Worm (Caenorhabditis elegans) whole organism, L3 larva: ENCODE results near the gene F19G12.11.

ENCODE experiments used
- R02D3.7 ChIP-seq: fragments of 150-350 bp; optimal IDR thresholded peaks from 2 replicates; lab custom pipeline; 2014; ENCODE audit warnings: missing biosample characterization, missing genetic modification characterization
- ZK546.5 ChIP-seq: sonication (generic microtip); optimal IDR thresholded peaks from 2 replicates; lab custom pipeline; 2017; ENCODE audit warnings: missing biosample characterization, missing genetic modification characterization
- aly-2 ChIP-seq: fragments of 150-350 bp; optimal IDR thresholded peaks from 2 replicates; lab custom pipeline; 2014; ENCODE audit warnings: missing biosample characterization, missing genetic modification characterization
- ama-1 ChIP-seq: fragments of 150-350 bp; optimal IDR thresholded peaks from 2 replicates; lab custom pipeline; 2018
- ceh-16 ChIP-seq: sonication (generic microtip); optimal IDR thresholded peaks from 2 replicates; lab custom pipeline; 2017; ENCODE audit warnings: missing biosample characterization, missing genetic modification characterization
- ceh-28 ChIP-seq: fragments of 150-350 bp; optimal IDR thresholded peaks from 2 replicates; lab custom pipeline; 2014; ENCODE audit warnings: missing biosample characterization, missing genetic modification reagents, missing genetic modification characterization
- ceh-82 ChIP-seq: fragments of 150-350 bp; optimal IDR thresholded peaks from 2 replicates; lab custom pipeline; 2014; ENCODE audit warnings: missing biosample characterization, missing genetic modification characterization
- ceh-9 ChIP-seq: sonication (generic microtip); optimal IDR thresholded peaks from 2 replicates; lab custom pipeline; 2018; ENCODE audit warnings: missing biosample characterization, missing genetic modification characterization
- egl-27 ChIP-seq: sonication (generic microtip); optimal IDR thresholded peaks from 4 replicates; lab custom pipeline; 2017; ENCODE audit warnings: missing biosample characterization, missing genetic modification reagents, missing genetic modification characterization
- egl-5 ChIP-seq: fragments of 150-350 bp; optimal IDR thresholded peaks from 2 replicates; lab custom pipeline; 2017; ENCODE audit warnings: missing biosample characterization, missing genetic modification reagents, missing genetic modification characterization, inconsistent platforms
- elt-2 ChIP-seq: sonication (generic microtip); optimal IDR thresholded peaks from 2 replicates; lab custom pipeline; 2016; ENCODE audit warnings: missing genetic modification reagents, mild to moderate bottlenecking, missing genetic modification characterization, missing compliant biosample characterization
- eor-1 ChIP-seq, 2 experiments: fragments of 150-350 bp; optimal IDR thresholded peaks; 2 replicates each; lab custom pipeline; 2014 to 2018; ENCODE audit warnings: missing biosample characterization in 2 of 2, missing genetic modification characterization in 2 of 2
- fkh-10 ChIP-seq: sonication (generic microtip); optimal IDR thresholded peaks from 2 replicates; lab custom pipeline; 2017; ENCODE audit warnings: missing biosample characterization, missing genetic modification reagents, missing genetic modification characterization
- hmg-11 ChIP-seq: sonication (generic microtip); optimal IDR thresholded peaks from 2 replicates; lab custom pipeline; 2016; ENCODE audit warnings: missing genetic modification characterization, missing compliant biosample characterization
- lin-15B ChIP-seq: fragments of 150-350 bp; optimal IDR thresholded peaks from 2 replicates; lab custom pipeline; 2014; ENCODE audit warnings: missing biosample characterization, missing genetic modification characterization
- lin-39 ChIP-seq: fragments of 150-350 bp; optimal IDR thresholded peaks from 2 replicates; lab custom pipeline; 2018; ENCODE audit warnings: missing biosample characterization, missing genetic modification reagents, missing genetic modification characterization
- lsy-12 ChIP-seq: sonication (generic microtip); optimal IDR thresholded peaks from 2 replicates; lab custom pipeline; 2016; ENCODE audit warnings: mild to moderate bottlenecking, missing genetic modification characterization, missing compliant biosample characterization
- mdl-1 ChIP-seq: fragments of 150-350 bp; optimal IDR thresholded peaks from 2 replicates; lab custom pipeline; 2014; ENCODE audit warnings: missing biosample characterization, missing genetic modification characterization
- mml-1 ChIP-seq: fragments of 150-350 bp; sonication (generic microtip); optimal IDR thresholded peaks from 3 replicates; lab custom pipeline; 2014; ENCODE audit warnings: missing biosample characterization, missing genetic modification characterization
- nfya-1 ChIP-seq: sonication (generic microtip); optimal IDR thresholded peaks from 2 replicates; lab custom pipeline; 2017; ENCODE audit warnings: missing genetic modification characterization, mild to moderate bottlenecking, missing compliant biosample characterization, antibody characterized with exemption, moderate library complexity; ENCODE audit not compliant: insufficient read depth
- nhr-11 ChIP-seq: fragments of 150-350 bp; optimal IDR thresholded peaks from 2 replicates; lab custom pipeline; 2014; ENCODE audit warnings: missing biosample characterization, missing genetic modification characterization
- nhr-12 ChIP-seq: fragments of 150-350 bp; optimal IDR thresholded peaks from 2 replicates; lab custom pipeline; 2014; ENCODE audit warnings: missing biosample characterization, missing genetic modification characterization
- nhr-23 ChIP-seq: fragments of 150-350 bp; optimal IDR thresholded peaks from 2 replicates; lab custom pipeline; 2014; ENCODE audit warnings: missing biosample characterization, missing genetic modification reagents, missing genetic modification characterization
- nhr-237 ChIP-seq: fragments of 150-350 bp; optimal IDR thresholded peaks from 2 replicates; lab custom pipeline; 2014; ENCODE audit warnings: missing biosample characterization, missing genetic modification characterization
- nhr-25 ChIP-seq: sonication (generic microtip); optimal IDR thresholded peaks from 2 replicates; lab custom pipeline; 2017; ENCODE audit warnings: missing biosample characterization, missing genetic modification characterization
- nhr-28 ChIP-seq: fragments of 150-350 bp; optimal IDR thresholded peaks from 2 replicates; lab custom pipeline; 2014; ENCODE audit warnings: missing biosample characterization, missing genetic modification characterization
- nhr-67 ChIP-seq: fragments of 150-350 bp; optimal IDR thresholded peaks from 2 replicates; lab custom pipeline; 2014; ENCODE audit warnings: missing biosample characterization, missing genetic modification characterization
- nhr-77 ChIP-seq: fragments of 150-350 bp; optimal IDR thresholded peaks from 2 replicates; lab custom pipeline; 2014; ENCODE audit warnings: missing biosample characterization, missing genetic modification characterization
- pha-4 ChIP-seq: fragments of 150-350 bp; optimal IDR thresholded peaks from 2 replicates; lab custom pipeline; 2014; ENCODE audit warnings: missing biosample characterization, missing genetic modification reagents, missing genetic modification characterization
- pqm-1 ChIP-seq: fragments of 150-350 bp; optimal IDR thresholded peaks from 2 replicates; lab custom pipeline; 2017; ENCODE audit warnings: missing biosample characterization, missing genetic modification characterization, inconsistent platforms
- sea-2 ChIP-seq: fragments of 150-350 bp; sonication (generic microtip); optimal IDR thresholded peaks from 4 replicates; lab custom pipeline; 2014; ENCODE audit warnings: missing biosample characterization, missing genetic modification reagents, missing genetic modification characterization
- skn-1 ChIP-seq: fragments of 150-350 bp; optimal IDR thresholded peaks from 2 replicates; lab custom pipeline; 2014; ENCODE audit warnings: missing biosample characterization, missing genetic modification characterization
- snpc-4 ChIP-seq: fragments of 150-350 bp; optimal IDR thresholded peaks from 2 replicates; lab custom pipeline; 2014; ENCODE audit warnings: missing biosample characterization, missing genetic modification characterization
- unc-62 ChIP-seq: fragments of 150-350 bp; sonication (generic microtip); optimal IDR thresholded peaks from 4 replicates; lab custom pipeline; 2014; ENCODE audit warnings: missing biosample characterization, missing genetic modification reagents, missing genetic modification characterization
- ztf-11 ChIP-seq: fragments of 150-350 bp; optimal IDR thresholded peaks from 2 replicates; lab custom pipeline; 2014; ENCODE audit warnings: missing biosample characterization, missing genetic modification characterization
- ztf-4 ChIP-seq: fragments of 150-350 bp; optimal IDR thresholded peaks from 2 replicates; lab custom pipeline; 2014; ENCODE audit warnings: missing biosample characterization, missing genetic modification characterization

F19G12.11 gene

DNA sequence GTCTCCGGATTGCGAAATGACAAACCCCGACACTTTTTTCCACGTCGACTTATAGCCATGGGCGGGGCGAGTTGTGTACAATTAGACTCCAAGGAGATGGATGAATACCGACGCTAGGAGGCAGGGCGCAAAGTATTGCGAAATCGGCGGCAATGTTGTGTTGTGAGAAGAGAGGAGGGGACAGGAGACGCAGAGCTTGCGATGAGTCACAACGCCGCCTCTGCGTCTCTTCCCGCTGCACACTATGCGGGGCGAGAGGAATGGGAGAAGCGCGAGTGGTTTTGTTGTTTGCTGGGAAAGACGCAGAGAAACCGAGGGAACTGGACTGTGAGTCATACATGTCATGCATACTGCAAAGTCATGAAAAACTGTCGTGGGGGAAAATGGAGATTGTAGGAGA lies 28.1 kb upstream of the F19G12.11 start (continued):
- TF ChIP-seq hmg-11 (tag; lab: Kevin White, UChicago) (peak; percentile 94), ZK546.5 (no peak), ztf-4 (no peak), elt-2 (peak; percentile 83), fkh-10 (GFP tag; lab: Kevin White, UChicago) (peak; percentile 44), lsy-12 (tag; lab: Kevin White, UChicago) (peak; percentile 90), ztf-11 (no peak), ama-1 (lab: Kevin White, UChicago) (peak; percentile 77), ceh-28 (tag; lab: Kevin White, UChicago) (peak; percentile 82), ceh-16 (tag; lab: Kevin White, UChicago) (no peak), nhr-23 (tag; lab: Kevin White, UChicago) (peak; percentile 93), aly-2 (no peak), nhr-237 (tag; lab: Kevin White, UChicago) (no peak), sea-2 (GFP tag; lab: Kevin White, UChicago) (peak; percentile 86)

DNA sequence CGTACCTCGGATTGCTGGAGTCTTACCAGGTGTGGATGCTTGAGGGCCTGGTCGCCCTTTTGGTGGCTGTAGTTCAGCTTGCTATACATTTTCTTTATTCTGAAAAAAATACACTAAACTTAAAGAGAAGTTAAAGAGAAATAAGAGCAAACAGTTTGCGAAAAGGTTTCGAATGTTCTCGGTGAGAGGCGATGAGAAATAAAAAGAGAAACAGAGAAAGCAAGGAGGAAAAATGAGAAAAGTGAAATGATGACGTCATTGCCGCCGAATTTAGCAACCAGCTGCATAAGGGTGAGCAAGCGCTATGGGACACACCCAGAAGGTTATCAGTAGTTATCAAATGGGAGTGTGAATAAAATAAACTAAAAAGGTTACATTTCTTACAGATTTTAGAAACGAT lies 27.4 kb upstream of the F19G12.11 start, which contains the start of gene cebp-1:
Gene cebp-1, minus strand, starts transcription at position 99 of the 400 bp plus-strand sequence.
- TF ChIP-seq nhr-25 (peak; percentile 16), lin-39 (tag; lab: Kevin White, UChicago) (peak; percentile 27), pha-4 (peak; percentile 56), pqm-1 (tag; lab: Kevin White, UChicago) (peak; percentile 40), hmg-11 (tag; lab: Kevin White, UChicago) (no peak), elt-2 (peak; percentile 79), mml-1 (tag; lab: Kevin White, UChicago) (no peak), aly-2 (no peak), fkh-10 (GFP tag; lab: Kevin White, UChicago) (no peak), nhr-28 (tag; lab: Kevin White, UChicago) (no peak)

DNA sequence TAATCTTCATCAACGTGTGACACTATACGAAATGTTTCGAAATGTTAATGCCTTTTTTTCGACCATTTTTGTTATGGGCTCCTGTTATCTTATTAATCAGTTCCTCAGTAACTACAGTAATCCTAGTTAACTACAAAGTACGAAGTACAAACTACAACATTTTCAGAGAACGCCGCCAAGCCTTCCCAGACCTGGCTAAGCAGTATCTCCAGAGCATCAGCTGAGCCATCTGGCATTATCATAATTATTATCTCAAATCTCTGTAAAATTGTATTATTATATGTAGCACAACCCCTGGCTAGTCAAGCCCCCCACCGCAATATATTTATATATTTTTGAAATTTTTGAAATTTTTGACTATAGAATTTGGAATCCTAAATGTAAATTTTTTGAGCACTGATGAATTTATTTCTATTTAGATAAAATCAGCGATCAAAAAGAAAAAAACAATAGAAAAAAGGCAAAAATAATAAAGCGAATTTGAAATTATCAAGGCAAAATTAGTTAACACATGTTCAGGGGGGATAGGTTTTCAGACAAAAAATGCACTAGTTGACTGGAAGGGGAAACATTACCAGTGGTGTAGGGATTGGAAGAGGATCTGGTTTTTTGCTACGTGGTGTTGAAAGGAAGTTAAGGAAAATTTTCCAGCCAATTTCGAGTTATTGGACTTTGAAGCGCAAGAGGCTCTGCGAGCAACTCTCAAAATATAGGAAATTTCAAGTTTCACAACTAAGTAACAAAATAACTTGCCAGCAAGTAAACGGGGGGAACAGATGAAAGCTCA lies 25.7 kb upstream of the F19G12.11 start:
- TF ChIP-seq pha-4 (peak; percentile 22), ama-1 (lab: Kevin White, UChicago) (peak; percentile 79), lsy-12 (tag; lab: Kevin White, UChicago) (peak; percentile 33), snpc-4 (tag; lab: Kevin White, UChicago) (no peak), nhr-23 (tag; lab: Kevin White, UChicago) (peak; percentile 1), nhr-25 (peak; percentile 6), ztf-11 (no peak)

DNA sequence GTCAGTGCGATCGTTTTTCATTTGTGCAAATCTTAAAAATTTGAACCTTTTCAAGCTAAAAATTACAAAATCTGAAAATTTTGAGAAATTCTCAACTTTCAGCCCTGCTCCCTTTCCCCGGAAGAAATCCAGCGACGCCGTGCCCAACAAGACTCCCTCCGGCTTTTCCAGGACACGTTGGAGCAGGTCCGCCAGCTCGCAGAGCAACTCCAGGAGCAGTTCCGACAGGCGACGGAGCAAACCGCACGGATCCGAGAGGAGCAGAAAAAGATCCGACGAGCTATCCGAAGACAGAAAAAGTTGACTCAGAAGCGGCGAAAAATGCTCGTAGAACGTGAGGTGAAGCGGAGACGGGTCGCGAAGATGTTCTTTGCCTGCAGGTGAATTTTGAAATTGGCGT lies 24.9 kb upstream of the F19G12.11 start:
- TF ChIP-seq nhr-25, result no peak
- no peak for TF ChIP-seq mdl-1 (tag; lab: Kevin White, UChicago)
- no peak for TF ChIP-seq ceh-28 (tag; lab: Kevin White, UChicago)

DNA sequence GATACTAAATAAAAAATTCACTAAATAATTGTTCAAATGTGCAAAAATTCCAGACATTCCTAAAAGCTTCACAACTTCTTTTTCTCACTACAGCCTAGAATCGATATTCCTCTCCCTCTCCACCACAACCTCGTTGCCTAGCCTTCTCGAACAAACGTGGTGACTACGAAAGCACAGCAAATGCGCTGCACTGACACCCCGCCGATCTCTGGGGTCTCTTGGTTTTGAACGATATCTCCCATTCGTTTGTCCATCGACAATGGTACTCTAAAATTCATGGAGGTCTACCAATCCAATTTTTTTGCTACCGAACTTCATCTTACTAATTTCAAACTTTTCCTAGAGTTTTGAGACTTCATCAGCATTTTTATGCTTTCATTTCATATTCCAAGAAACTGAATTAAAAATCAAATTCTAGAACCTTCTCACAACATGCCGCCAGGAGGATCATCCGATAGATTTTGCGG lies 24.1 kb upstream of the F19G12.11 start, which contains the start of gene W05H7.1:
Gene W05H7.1, plus strand, starts transcription at position 417 of the 467 bp plus-strand sequence.
- TF ChIP-seq hmg-11 (tag; lab: Kevin White, UChicago), result peak; percentile 56
- no peak for TF ChIP-seq egl-27 (tag; lab: Kevin White, UChicago)
- TF ChIP-seq nfya-1 (tag; lab: Kevin White, UChicago), result peak; percentile 73
- peak; percentile 63 for TF ChIP-seq nhr-25
- TF ChIP-seq lin-39 (tag; lab: Kevin White, UChicago), result peak; percentile 58
- no peak for TF ChIP-seq mml-1 (tag; lab: Kevin White, UChicago)
- no peak for TF ChIP-seq nhr-12 (tag; lab: Kevin White, UChicago)
- TF ChIP-seq egl-5, result peak; percentile 42
- peak; percentile 30 for TF ChIP-seq lin-15B (tag; lab: Kevin White, UChicago)
- TF ChIP-seq pha-4, result peak; percentile 62
- peak; percentile 15 for TF ChIP-seq elt-2
- TF ChIP-seq snpc-4 (tag; lab: Kevin White, UChicago), result peak; percentile 32
- no peak for TF ChIP-seq lsy-12 (tag; lab: Kevin White, UChicago)
- peak; percentile 48 for TF ChIP-seq nhr-23 (tag; lab: Kevin White, UChicago)

DNA sequence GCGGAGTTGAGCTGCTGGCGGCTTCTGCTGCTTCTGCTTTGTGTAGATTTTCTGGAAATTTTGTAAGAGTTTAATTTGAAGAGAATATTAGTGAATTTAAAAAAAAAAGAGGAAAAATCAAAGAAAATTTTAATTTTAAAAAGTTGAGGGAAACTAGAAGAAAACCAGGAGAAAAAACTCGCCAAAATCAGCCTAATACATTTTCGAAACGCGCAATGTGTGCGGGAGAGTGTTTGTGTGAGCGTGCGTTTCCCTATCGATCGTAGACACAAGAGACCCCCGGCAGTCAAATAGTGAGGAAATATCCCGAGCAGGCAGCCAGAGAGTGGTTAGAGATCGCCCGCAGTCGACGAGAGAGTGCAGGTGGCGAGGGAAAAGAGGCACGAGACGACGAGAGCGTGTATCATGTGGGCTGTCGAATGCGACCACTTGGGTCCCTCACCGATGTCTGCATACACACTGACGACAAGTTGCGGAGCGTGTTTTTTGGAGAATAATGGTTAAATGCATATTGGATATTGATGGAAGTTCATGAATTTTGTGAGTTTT lies 20.3 kb upstream of the F19G12.11 start, which contains the start of gene zfp-3:
Gene zfp-3, minus strand, starts transcription at position 51 of the 549 bp plus-strand sequence.
- TF ChIP-seq egl-27 (tag; lab: Kevin White, UChicago) (peak; percentile 89), nhr-77 (peak; percentile 77), pha-4 (peak; percentile 96), eor-1 (tag; optimal IDR thresholded peaks at IDR 0.05; lab: Kevin White, UChicago) (no peak), ceh-82 (tag; lab: Kevin White, UChicago) (peak; percentile 76), ama-1 (lab: Kevin White, UChicago) (peak; percentile 62), ceh-9 (tag; lab: Kevin White, UChicago) (no peak), nhr-28 (tag; lab: Kevin White, UChicago) (no peak), ZK546.5 (peak; percentile 14), R02D3.7 (tag; lab: Kevin White, UChicago) (peak; percentile 78), nhr-23 (tag; lab: Kevin White, UChicago) (peak; percentile 93), unc-62 (peak; percentile 90), elt-2 (peak; percentile 82), skn-1 (tag; lab: Kevin White, UChicago) (peak; percentile 91), nfya-1 (tag; lab: Kevin White, UChicago) (peak; percentile 97), ceh-16 (tag; lab: Kevin White, UChicago) (no peak), hmg-11 (tag; lab: Kevin White, UChicago) (peak; percentile 99), lsy-12 (tag; lab: Kevin White, UChicago) (peak; percentile 83), ztf-11 (no peak), aly-2 (no peak), nhr-67 (tag; lab: Kevin White, UChicago) (no peak), nhr-11 (tag; lab: Kevin White, UChicago) (peak; percentile 71), egl-5 (peak; percentile 79), ceh-28 (tag; lab: Kevin White, UChicago) (peak; percentile 95)
